Fruit fly (Drosophila melanogaster) whole organism, embryonic: ENCODE results near the gene Chd64.

Experiments
- Blimp-1 ChIP-seq: fragments of 200-800 bp; sonication (Bioruptor generic); optimal IDR thresholded peaks from 3 replicates; lab custom pipeline; 2018; ENCODE audit warnings: missing biosample characterization, missing genetic modification characterization, mild to moderate bottlenecking, moderate library complexity, missing genetic modification reagents
- CG10979 ChIP-seq: fragments of 200-800 bp; sonication (Bioruptor generic); optimal IDR thresholded peaks from 2 replicates; lab custom pipeline; 2018; ENCODE audit warnings: missing biosample characterization, mild to moderate bottlenecking, missing genetic modification characterization, moderate library complexity
- CG11093 ChIP-seq: fragments of 200-800 bp; sonication (Bioruptor generic); IDR thresholded peaks from 3 replicates; pipeline ENCODE4 v1.3.6; 2022; ENCODE audit warnings: missing biosample characterization, missing genetic modification characterization
- CG11398 ChIP-seq: fragments of 200-800 bp; sonication (Bioruptor generic); optimal IDR thresholded peaks from 2 replicates; lab custom pipeline; 2016; ENCODE audit warnings: missing biosample characterization, missing genetic modification characterization
- CG13123 ChIP-seq: fragments of 200-800 bp; sonication (Bioruptor generic); optimal IDR thresholded peaks from 2 replicates; lab custom pipeline; 2016; ENCODE audit warnings: missing biosample characterization, missing genetic modification characterization
- CG14710 ChIP-seq: fragments of 200-800 bp; sonication (Bioruptor generic); optimal IDR thresholded peaks from 3 replicates; lab custom pipeline; 2019; ENCODE audit warnings: missing biosample characterization, mild to moderate bottlenecking, missing genetic modification characterization, moderate library complexity
- CG17385 ChIP-seq: fragments of 200-800 bp; sonication (Bioruptor generic); optimal IDR thresholded peaks from 3 replicates; lab custom pipeline; 2018; ENCODE audit warnings: missing biosample characterization, mild to moderate bottlenecking, missing genetic modification characterization
- CG30020 ChIP-seq: fragments of 200-800 bp; optimal IDR thresholded peaks from 2 replicates; lab custom pipeline; 2019; ENCODE audit warnings: missing biosample characterization, mild to moderate bottlenecking, missing genetic modification characterization, moderate library complexity
- CG34224 ChIP-seq: fragments of 200-800 bp; sonication (Bioruptor generic); IDR thresholded peaks from 3 replicates; pipeline ENCODE4 v1.3.6; 2022; ENCODE audit warnings: missing biosample characterization, missing genetic modification characterization; ENCODE audit not compliant: partially characterized antibody
- CG4282 ChIP-seq: fragments of 200-800 bp; sonication (Bioruptor generic); optimal IDR thresholded peaks from 2 replicates; lab custom pipeline; 2016; ENCODE audit warnings: missing biosample characterization, missing genetic modification characterization
- CG9215 ChIP-seq: fragments of 200-800 bp; sonication (Bioruptor generic); IDR thresholded peaks from 2 replicates; pipeline ENCODE4 v1.3.6; 2022; ENCODE audit warnings: missing biosample characterization, missing genetic modification characterization
- CG9727 ChIP-seq: fragments of 200-800 bp; sonication (Bioruptor generic); optimal IDR thresholded peaks from 3 replicates; lab custom pipeline; 2017; ENCODE audit warnings: missing biosample characterization, mild to moderate bottlenecking, missing genetic modification characterization
- Chrac-16 ChIP-seq: fragments of 200-800 bp; sonication (Bioruptor generic); optimal IDR thresholded peaks from 3 replicates; lab custom pipeline; 2016; ENCODE audit warnings: missing biosample characterization, missing genetic modification characterization
- Dll ChIP-seq: fragments of 200-800 bp; sonication (Bioruptor generic); IDR thresholded peaks from 4 replicates; pipeline ENCODE4 v1.3.6; 2022; ENCODE audit warnings: missing biosample characterization, missing genetic modification characterization; ENCODE audit not compliant: partially characterized antibody
- Doc2 ChIP-seq: fragments of 200-800 bp; sonication (Bioruptor generic); IDR thresholded peaks from 2 replicates; pipeline ENCODE4 v1.3.6; 2022; ENCODE audit warnings: missing biosample characterization, missing genetic modification characterization
- Doc3 ChIP-seq: fragments of 200-800 bp; sonication (Bioruptor generic); IDR thresholded peaks from 3 replicates; pipeline ENCODE4 v1.3.6; 2022; ENCODE audit warnings: missing biosample characterization, missing genetic modification characterization; ENCODE audit not compliant: partially characterized antibody
- Fer1 ChIP-seq: fragments of 200-800 bp; sonication (Bioruptor generic); optimal IDR thresholded peaks from 2 replicates; lab custom pipeline; 2017; ENCODE audit warnings: missing biosample characterization, mild to moderate bottlenecking, missing genetic modification characterization
- Gsc ChIP-seq: fragments of 200-800 bp; sonication (Bioruptor generic); IDR thresholded peaks from 2 replicates; pipeline ENCODE4 v1.3.6; 2022; ENCODE audit warnings: missing biosample characterization, missing genetic modification characterization
- Kr ChIP-seq: fragments of 200-800 bp; sonication (Bioruptor generic); optimal IDR thresholded peaks from 2 replicates; lab custom pipeline; 2017; ENCODE audit warnings: missing biosample characterization, mild to moderate bottlenecking, missing genetic modification characterization
- Med ChIP-seq: fragments of 200-800 bp; sonication (Bioruptor generic); peaks from one replicate; lab custom pipeline; 2016; ENCODE audit warnings: missing biosample characterization, missing genetic modification characterization, mild to moderate bottlenecking, inconsistent platforms, moderate library complexity
- Myb ChIP-seq: fragments of 200-800 bp; sonication (Bioruptor generic); optimal IDR thresholded peaks from 2 replicates; lab custom pipeline; 2016; ENCODE audit warnings: missing biosample characterization, missing genetic modification characterization
- NC2β ChIP-seq: fragments of 200-800 bp; sonication (Bioruptor generic); optimal IDR thresholded peaks from 2 replicates; lab custom pipeline; 2016; ENCODE audit warnings: missing biosample characterization, missing genetic modification characterization
- Nf-YC ChIP-seq: fragments of 200-800 bp; optimal IDR thresholded peaks from 3 replicates; lab custom pipeline; 2019; ENCODE audit warnings: missing biosample characterization, mild to moderate bottlenecking, missing genetic modification characterization, moderate library complexity
- Sry-δ ChIP-seq: fragments of 200-800 bp; sonication (Bioruptor generic); optimal IDR thresholded peaks from 2 replicates; lab custom pipeline; 2016; ENCODE audit warnings: missing biosample characterization, missing genetic modification characterization
- Stat92E ChIP-seq, 3 experiments: fragments of >200 bp in 2 of 3; fragments of 200-800 bp in 1 of 3; sonication (Bioruptor generic) in 1 of 3; optimal IDR thresholded peaks; 2 replicates each; lab custom pipeline; 2017 to 2019; ENCODE audit warnings: missing biosample characterization in 3 of 3, missing genetic modification characterization in 3 of 3, mild to moderate bottlenecking in 1 of 3, moderate library complexity in 1 of 3
- Vsx1 ChIP-seq: fragments of 200-800 bp; sonication (Bioruptor generic); optimal IDR thresholded peaks from 2 replicates; lab custom pipeline; 2017; ENCODE audit warnings: missing biosample characterization, mild to moderate bottlenecking, missing genetic modification characterization, missing genetic modification reagents
- aop ChIP-seq: fragments of 200-800 bp; sonication (Bioruptor generic); IDR thresholded peaks from 2 replicates; pipeline ENCODE4 v1.3.6; 2022; ENCODE audit warnings: missing biosample characterization, missing genetic modification characterization
- ato ChIP-seq: fragments of 200-800 bp; sonication (Bioruptor generic); IDR thresholded peaks from 2 replicates; pipeline ENCODE4 v1.3.6; 2022; ENCODE audit warnings: missing biosample characterization, missing genetic modification characterization; ENCODE audit not compliant: partially characterized antibody
- bowl ChIP-seq: fragments of 200-800 bp; sonication (Bioruptor generic); IDR thresholded peaks from 2 replicates; pipeline ENCODE4 v1.3.6; 2022; ENCODE audit warnings: missing biosample characterization, missing genetic modification characterization
- btn ChIP-seq: fragments of 200-800 bp; sonication (Bioruptor generic); optimal IDR thresholded peaks from 2 replicates; lab custom pipeline; 2016; ENCODE audit warnings: missing biosample characterization, missing genetic modification characterization
- chinmo ChIP-seq: fragments of 200-800 bp; sonication (Bioruptor generic); IDR thresholded peaks from 4 replicates; pipeline ENCODE4 v1.3.6; 2022; ENCODE audit warnings: missing biosample characterization, missing genetic modification characterization; ENCODE audit not compliant: partially characterized antibody
- croc ChIP-seq: fragments of 200-800 bp; sonication (Bioruptor generic); conservative IDR thresholded peaks from 3 replicates; pipeline ENCODE4 v1.3.6; 2022; ENCODE audit warnings: missing biosample characterization, missing genetic modification characterization
- dan ChIP-seq: fragments of 200-800 bp; sonication (Bioruptor generic); IDR thresholded peaks from 2 replicates; pipeline ENCODE4 v1.3.6; 2022; ENCODE audit warnings: missing biosample characterization, missing genetic modification characterization
- dpn ChIP-seq, 2 experiments: fragments of 200-800 bp; sonication (Bioruptor generic); optimal IDR thresholded peaks; 3 replicates each; lab custom pipeline; 2016; ENCODE audit warnings: missing biosample characterization in 2 of 2, missing genetic modification characterization in 2 of 2
- gfzf ChIP-seq: fragments of 200-800 bp; sonication (Bioruptor generic); optimal IDR thresholded peaks from 2 replicates; lab custom pipeline; 2016; ENCODE audit warnings: missing biosample characterization, mild to moderate bottlenecking, missing genetic modification characterization, moderate library complexity
- h ChIP-seq: fragments of >200 bp; optimal IDR thresholded peaks from 2 replicates; lab custom pipeline; 2017
- hkb ChIP-seq, 2 experiments: fragments of 200-800 bp in 1 of 2; fragments of >200 bp in 1 of 2; sonication (Bioruptor generic) in 1 of 2; IDR thresholded peaks in 1 of 2; optimal IDR thresholded peaks in 1 of 2; 2 replicates each; pipeline versions ENCODE4 v1.3.6 to Lab custom; 2017 to 2022; ENCODE audit warnings: missing biosample characterization in 1 of 2, missing genetic modification characterization in 1 of 2
- kah ChIP-seq: fragments of 200-800 bp; sonication (Bioruptor generic); optimal IDR thresholded peaks from 2 replicates; lab custom pipeline; 2018; ENCODE audit warnings: missing biosample characterization, mild to moderate bottlenecking, missing genetic modification characterization
- kay ChIP-seq: fragments of 200-800 bp; sonication (Bioruptor generic); optimal IDR thresholded peaks from 2 replicates; lab custom pipeline; 2016; ENCODE audit warnings: missing biosample characterization, missing genetic modification characterization
- lilli ChIP-seq: fragments of 200-800 bp; sonication (Bioruptor generic); optimal IDR thresholded peaks from 3 replicates; lab custom pipeline; 2016; ENCODE audit warnings: missing biosample characterization, missing genetic modification characterization
- maf-S ChIP-seq: fragments of 200-800 bp; sonication (Bioruptor generic); optimal IDR thresholded peaks from 2 replicates; lab custom pipeline; 2016; ENCODE audit warnings: missing biosample characterization, missing genetic modification characterization
- mam ChIP-seq: fragments of 200-800 bp; sonication (Bioruptor generic); optimal IDR thresholded peaks from 3 replicates; lab custom pipeline; 2016; ENCODE audit warnings: missing biosample characterization, missing genetic modification characterization
- pan ChIP-seq, 4 experiments: fragments of >200 bp in 3 of 4; fragments of 200-800 bp in 1 of 4; sonication (Bioruptor generic) in 1 of 4; optimal IDR thresholded peaks in 3 of 4; IDR thresholded peaks in 1 of 4; 2 replicates each; pipeline versions ENCODE4 v1.3.6 to Lab custom; 2017 to 2022; ENCODE audit warnings: missing biosample characterization in 2 of 4, missing genetic modification characterization in 2 of 4, mixed read lengths in 1 of 4
- pb ChIP-seq: fragments of 200-800 bp; sonication (Bioruptor generic); optimal IDR thresholded peaks from 3 replicates; lab custom pipeline; 2016; ENCODE audit warnings: missing biosample characterization, missing genetic modification characterization
- pnt ChIP-seq: fragments of 200-800 bp; sonication (Bioruptor generic); optimal IDR thresholded peaks from 3 replicates; lab custom pipeline; 2016; ENCODE audit warnings: missing biosample characterization, missing genetic modification characterization
- prd ChIP-seq, 3 experiments: fragments of >200 bp in 2 of 3; fragments of 200-800 bp in 1 of 3; sonication (Bioruptor generic) in 1 of 3; optimal IDR thresholded peaks in 2 of 3; IDR thresholded peaks in 1 of 3; 2 replicates in 2 of 3; 3 replicates in 1 of 3; pipeline versions ENCODE4 v1.3.6 to Lab custom; 2017 to 2022; ENCODE audit warnings: missing biosample characterization in 1 of 3, missing genetic modification characterization in 1 of 3
- pros ChIP-seq: fragments of 200-800 bp; sonication (Bioruptor generic); optimal IDR thresholded peaks from 3 replicates; lab custom pipeline; 2019; ENCODE audit warnings: missing biosample characterization, mild to moderate bottlenecking, missing genetic modification characterization, moderate library complexity
- slou ChIP-seq: fragments of 200-800 bp; sonication (Bioruptor generic); optimal IDR thresholded peaks from 3 replicates; lab custom pipeline; 2016; ENCODE audit warnings: missing biosample characterization, missing genetic modification characterization
- toy ChIP-seq: fragments of 200-800 bp; sonication (Bioruptor generic); IDR thresholded peaks from 2 replicates; pipeline ENCODE4 v1.3.6; 2022; ENCODE audit warnings: missing biosample characterization, missing genetic modification characterization
- vfl ChIP-seq: fragments of 200-800 bp; sonication (Bioruptor generic); optimal IDR thresholded peaks from 2 replicates; lab custom pipeline; 2016; ENCODE audit warnings: missing biosample characterization, missing genetic modification characterization

Gene Chd64

DNA sequence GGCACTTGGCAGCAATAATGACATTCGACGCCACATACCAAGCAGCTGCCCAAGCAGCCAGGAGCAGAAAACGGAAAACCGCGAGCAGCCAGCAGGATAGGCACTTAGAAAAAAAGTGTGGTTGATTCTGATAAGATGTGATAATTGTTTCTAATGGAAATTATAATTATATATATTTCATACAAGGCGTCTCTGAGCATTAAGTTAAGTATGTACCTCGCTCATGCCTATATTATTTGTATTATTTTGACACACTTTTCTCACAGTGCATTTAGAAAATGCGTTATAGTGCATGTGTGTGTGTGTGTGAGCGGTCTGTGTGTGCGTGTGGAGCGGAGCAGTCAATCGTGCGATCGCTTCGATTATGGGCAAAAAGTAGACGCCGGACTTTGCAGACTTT lies 36.2 kb upstream of the Chd64 start (continued):
- TF ChIP-seq pnt (GFP tag; lab: Kevin White, UChicago) (no peak), Doc2 (GFP tag; lab: Robert Waterston, UW) (no peak), toy (GFP tag; lab: Robert Waterston, UW) (no peak), CG11398 (GFP tag; lab: Kevin White, UChicago) (no peak), Chrac-16 (GFP tag; lab: Kevin White, UChicago) (peak; percentile 45), h (no peak), Nf-YC (tag; lab: Kevin White, UChicago) (no peak), mam (GFP tag; lab: Kevin White, UChicago) (no peak), prd (optimal IDR thresholded peaks at IDR 0.05; lab: Kevin White, UChicago) (no peak), prd (GFP tag; IDR thresholded peaks at IDR 0.05; lab: Robert Waterston, UW) (peak; percentile 87), Fer1 (no peak), CG9727 (GFP tag; lab: Kevin White, UChicago) (peak; percentile 68), vfl (no peak), NC2β (GFP tag; lab: Kevin White, UChicago) (no peak), CG9215 (GFP tag; lab: Robert Waterston, UW) (no peak), Stat92E (GFP tag; optimal IDR thresholded peaks at IDR 0.05; lab: Kevin White, UChicago) (no peak), Dll (GFP tag; lab: Robert Waterston, UW) (no peak), Vsx1 (GFP tag; lab: Kevin White, UChicago) (no peak), CG34224 (GFP tag; lab: Robert Waterston, UW) (no peak), CG30020 (no peak), CG10979 (tag; lab: Kevin White, UChicago) (peak; percentile 67), Med (GFP tag; lab: Kevin White, UChicago) (peak; percentile 58), CG13123 (GFP tag; lab: Kevin White, UChicago) (no peak), dpn (GFP tag; optimal IDR thresholded peaks at IDR 0.05; lab: Kevin White, UChicago) (no peak), CG11093 (GFP tag; lab: Robert Waterston, UW) (no peak), gfzf (no peak), CG17385 (GFP tag; lab: Kevin White, UChicago) (no peak), Doc3 (no peak), Sry-δ (no peak), maf-S (no peak), slou (no peak), btn (GFP tag; lab: Kevin White, UChicago) (no peak), kay (GFP tag; lab: Kevin White, UChicago) (no peak), hkb (optimal IDR thresholded peaks at IDR 0.05; lab: Kevin White, UChicago) (no peak), hkb (GFP tag; IDR thresholded peaks at IDR 0.05; lab: Robert Waterston, UW) (no peak), ato (GFP tag; lab: Robert Waterston, UW) (no peak), Kr (GFP tag; lab: Kevin White, UChicago) (no peak), Myb (GFP tag; lab: Kevin White, UChicago) (no peak), aop (no peak), Gsc (GFP tag; lab: Robert Waterston, UW) (no peak), pan (optimal IDR thresholded peaks at IDR 0.05; lab: Kevin White, UChicago) (no peak), pan (GFP tag; optimal IDR thresholded peaks at IDR 0.05 in 1 of 2, IDR thresholded peaks at IDR 0.05 in 1 of 2) (no peak), kah (GFP tag; lab: Kevin White, UChicago) (no peak), CG4282 (GFP tag; lab: Kevin White, UChicago) (no peak), pb (GFP tag; lab: Kevin White, UChicago) (no peak), bowl (GFP tag; lab: Robert Waterston, UW) (no peak), CG14710 (peak; percentile 39), lilli (GFP tag; lab: Kevin White, UChicago) (no peak), Blimp-1 (peak; percentile 15), pros (GFP tag; lab: Kevin White, UChicago) (no peak), croc (GFP tag; lab: Robert Waterston, UW) (no peak), chinmo (GFP tag; lab: Robert Waterston, UW) (no peak), dan (0 out of 2 replicates have a peak, but pooled peaks have one; percentile 30)
